Worm (Caenorhabditis elegans): ENCODE data around the gene Y97E10AR.2.

DNA sequence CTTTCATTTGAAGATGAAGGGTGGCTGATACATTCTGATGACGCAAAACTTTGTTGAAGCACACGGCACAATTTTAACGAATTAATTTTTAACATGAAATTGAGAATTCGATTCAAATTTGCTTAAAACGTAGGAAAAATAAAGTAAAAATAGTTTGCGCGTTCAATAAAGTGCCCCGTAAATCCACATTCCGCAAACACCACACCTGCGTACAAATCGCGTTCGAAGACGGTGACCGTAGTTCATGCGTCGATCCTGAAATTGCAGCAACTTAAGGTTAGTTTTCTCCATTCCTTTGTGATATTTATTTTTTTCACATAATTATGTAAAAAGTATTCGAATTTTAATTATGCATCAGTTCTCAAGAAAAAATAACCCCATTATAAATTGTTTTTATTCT, 28.8 kb downstream of the Y97E10AR.2 start, which contains the start of gene F43H9.3:
- TF ChIP-seq skn-1 (tag; optimal IDR thresholded peaks at IDR 0.05) (no peak), unc-62 (GFP tag; optimal IDR thresholded peaks at IDR 0.05) (no peak), dmd-4 (tag; optimal IDR thresholded peaks at IDR 0.05) (no peak), ztf-11 (tag; optimal IDR thresholded peaks at IDR 0.05) (no peak)
